Worm (Caenorhabditis elegans): Measurements from ENCODE around the gene sart-3.

DNA sequence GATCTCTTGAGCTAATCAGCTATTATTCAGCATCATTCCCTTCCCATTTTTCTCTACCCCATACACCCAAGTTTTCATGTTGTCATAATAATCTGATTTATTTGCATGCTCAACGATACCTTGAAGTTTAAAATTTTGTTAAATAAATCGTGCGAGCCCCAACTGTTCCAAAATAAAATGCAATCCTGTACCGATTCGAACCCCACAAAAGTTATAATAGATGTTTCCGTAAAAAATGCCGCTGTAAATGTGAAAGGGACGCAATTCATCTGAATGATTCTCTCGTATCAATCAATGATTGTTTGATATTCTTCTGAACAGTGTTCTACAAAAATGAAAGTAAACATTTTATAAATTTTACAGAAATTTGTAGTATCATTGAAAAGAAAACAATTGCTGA, 44.7 kb upstream of the sart-3 start:
- no peak for TF ChIP-seq him-1 (tag; optimal IDR thresholded peaks at IDR 0.05)
- no peak for TF ChIP-seq W03F9.2 (tag; optimal IDR thresholded peaks at IDR 0.05)
- TF ChIP-seq dao-5 (tag; optimal IDR thresholded peaks at IDR 0.05) = no peak

Measured in whole organism, L4/young adult.